Worm (Caenorhabditis elegans): ENCODE measurements around the gene Y54G9A.7.

DNA sequence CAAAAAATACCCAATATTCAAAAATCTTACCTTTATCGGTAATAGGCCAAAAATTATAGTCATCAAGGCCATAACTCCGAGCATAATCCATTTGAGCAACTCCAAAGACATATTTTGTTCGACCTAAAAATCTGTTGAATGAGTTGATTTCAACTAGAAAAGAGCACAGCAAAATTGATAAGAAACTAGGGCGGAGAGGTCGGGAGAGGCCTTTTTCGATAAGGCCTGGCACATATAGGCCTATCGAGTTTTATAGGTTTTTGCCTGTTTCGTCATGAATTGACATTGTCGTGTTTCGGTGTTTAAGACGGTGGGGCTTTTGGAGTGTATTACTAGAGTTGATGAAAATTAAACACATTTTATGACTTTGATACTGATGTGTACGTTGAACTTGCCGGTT, 9.9 kb downstream of the Y54G9A.7 start, which contains the start of gene zipt-2.3:
- no peak for TF ChIP-seq lin-15B (tag; optimal IDR thresholded peaks at IDR 0.05)
- TF ChIP-seq ama-1 (optimal IDR thresholded peaks at IDR 0.05) = no peak
- TF ChIP-seq fkh-10 (GFP tag; optimal IDR thresholded peaks at IDR 0.05) = no peak
- no peak for TF ChIP-seq unc-130 (GFP tag; optimal IDR thresholded peaks at IDR 0.05)
- TF ChIP-seq ceh-82 (tag; optimal IDR thresholded peaks at IDR 0.05) = no peak
- TF ChIP-seq lsy-2 (tag; optimal IDR thresholded peaks at IDR 0.05) = no peak
- TF ChIP-seq madf-5 (GFP tag; IDR thresholded peaks at IDR 0.05) = no peak
- TF ChIP-seq tag-97 (GFP tag; IDR thresholded peaks at IDR 0.05) = no peak
- TF ChIP-seq madf-9 (GFP tag; conservative IDR thresholded peaks at IDR 0.05) = no peak
- no peak for TF ChIP-seq unc-39 (tag; optimal IDR thresholded peaks at IDR 0.05)
- no peak for TF ChIP-seq dmd-8 (GFP tag; IDR thresholded peaks at IDR 0.05)
